Fruit fly (Drosophila melanogaster): ENCODE results near the gene CG32037.

The CG32037 gene

dm6 chr3L:9476829-9477228 lies 15.2 kb downstream of the CG32037 start, which contains the start of the genes Uch-L5 and Jarid2:
Gene Uch-L5, minus strand, starts transcription at chr3L:9476965.
Gene Jarid2, plus strand, starts transcription at chr3L:9477038.
- no peak for TF ChIP-seq insv (optimal IDR thresholded peaks at IDR 0.05)
- no peak for TF ChIP-seq ttk (optimal IDR thresholded peaks at IDR 0.05)
- no peak for TF ChIP-seq Myc (optimal IDR thresholded peaks at IDR 0.05)
- TF ChIP-seq Sin3A (optimal IDR thresholded peaks at IDR 0.05) = no peak
- no peak for TF ChIP-seq h (optimal IDR thresholded peaks at IDR 0.05)
- TF ChIP-seq psq (optimal IDR thresholded peaks at IDR 0.05) = no peak

dm6 chr3L:9471151-9471903 lies 20.7 kb downstream of the CG32037 start:
- TF ChIP-seq insv (optimal IDR thresholded peaks at IDR 0.05) = no peak
- no peak for TF ChIP-seq Myc (optimal IDR thresholded peaks at IDR 0.05)
- no peak for TF ChIP-seq h (optimal IDR thresholded peaks at IDR 0.05)
- TF ChIP-seq Sin3A (optimal IDR thresholded peaks at IDR 0.05) = no peak
- no peak for TF ChIP-seq ttk (optimal IDR thresholded peaks at IDR 0.05)
- TF ChIP-seq psq (optimal IDR thresholded peaks at IDR 0.05) = no peak

- TF ChIP-seq insv (optimal IDR thresholded peaks at IDR 0.05) (no peak), ttk (optimal IDR thresholded peaks at IDR 0.05) (no peak), Myc (optimal IDR thresholded peaks at IDR 0.05) (no peak), psq (optimal IDR thresholded peaks at IDR 0.05) (no peak), h (optimal IDR thresholded peaks at IDR 0.05) (no peak), Sin3A (optimal IDR thresholded peaks at IDR 0.05) (no peak)
Observed at dm6 chr3L:9469079-9469478, 22.9 kb downstream of the CG32037 start.

dm6 chr3L:9468261-9468890 lies 23.6 kb downstream of the CG32037 start:
- TF ChIP-seq h (optimal IDR thresholded peaks at IDR 0.05) = no peak
- no peak for TF ChIP-seq Myc (optimal IDR thresholded peaks at IDR 0.05)
- TF ChIP-seq Sin3A (optimal IDR thresholded peaks at IDR 0.05) = no peak
- TF ChIP-seq psq (optimal IDR thresholded peaks at IDR 0.05) = no peak
- TF ChIP-seq ttk (optimal IDR thresholded peaks at IDR 0.05) = no peak
- no peak for TF ChIP-seq insv (optimal IDR thresholded peaks at IDR 0.05)

dm6 chr3L:9467763-9468206 lies 24.2 kb downstream of the CG32037 start:
- TF ChIP-seq Sin3A (optimal IDR thresholded peaks at IDR 0.05) (no peak), Myc (optimal IDR thresholded peaks at IDR 0.05) (no peak), ttk (optimal IDR thresholded peaks at IDR 0.05) (no peak), psq (optimal IDR thresholded peaks at IDR 0.05) (no peak), insv (optimal IDR thresholded peaks at IDR 0.05) (no peak), h (optimal IDR thresholded peaks at IDR 0.05) (no peak)

dm6 chr3L:9467267-9467666 lies 24.7 kb downstream of the CG32037 start:
- no peak for TF ChIP-seq Sin3A (optimal IDR thresholded peaks at IDR 0.05)
- TF ChIP-seq Myc (optimal IDR thresholded peaks at IDR 0.05) = no peak
- no peak for TF ChIP-seq psq (optimal IDR thresholded peaks at IDR 0.05)
- TF ChIP-seq h (optimal IDR thresholded peaks at IDR 0.05) = no peak
- no peak for TF ChIP-seq insv (optimal IDR thresholded peaks at IDR 0.05)
- TF ChIP-seq ttk (optimal IDR thresholded peaks at IDR 0.05) = no peak

dm6 chr3L:9466595-9466994 lies 25.4 kb downstream of the CG32037 start:
- TF ChIP-seq h (optimal IDR thresholded peaks at IDR 0.05) (no peak), Myc (optimal IDR thresholded peaks at IDR 0.05) (no peak), psq (optimal IDR thresholded peaks at IDR 0.05) (no peak), ttk (optimal IDR thresholded peaks at IDR 0.05) (no peak), insv (optimal IDR thresholded peaks at IDR 0.05) (no peak), Sin3A (optimal IDR thresholded peaks at IDR 0.05) (no peak)

dm6 chr3L:9465652-9466244 lies 26.3 kb downstream of the CG32037 start:
- TF ChIP-seq h (optimal IDR thresholded peaks at IDR 0.05) (no peak), Myc (optimal IDR thresholded peaks at IDR 0.05) (no peak), psq (optimal IDR thresholded peaks at IDR 0.05) (no peak), Sin3A (optimal IDR thresholded peaks at IDR 0.05) (no peak), ttk (optimal IDR thresholded peaks at IDR 0.05) (no peak), insv (optimal IDR thresholded peaks at IDR 0.05) (no peak)

dm6 chr3L:9462794-9463193 lies 29.2 kb downstream of the CG32037 start:
- TF ChIP-seq ttk (optimal IDR thresholded peaks at IDR 0.05) (no peak), h (optimal IDR thresholded peaks at IDR 0.05) (no peak), psq (optimal IDR thresholded peaks at IDR 0.05) (no peak), Myc (optimal IDR thresholded peaks at IDR 0.05) (no peak), Sin3A (optimal IDR thresholded peaks at IDR 0.05) (no peak), insv (optimal IDR thresholded peaks at IDR 0.05) (no peak)

- TF ChIP-seq insv (optimal IDR thresholded peaks at IDR 0.05) (no peak), psq (optimal IDR thresholded peaks at IDR 0.05) (no peak), ttk (optimal IDR thresholded peaks at IDR 0.05) (no peak), Myc (optimal IDR thresholded peaks at IDR 0.05) (no peak), h (optimal IDR thresholded peaks at IDR 0.05) (no peak), Sin3A (optimal IDR thresholded peaks at IDR 0.05) (no peak)
Observed at dm6 chr3L:9462247-9462769, 29.7 kb downstream of the CG32037 start.

- TF ChIP-seq h (optimal IDR thresholded peaks at IDR 0.05) (no peak), insv (optimal IDR thresholded peaks at IDR 0.05) (no peak), Sin3A (optimal IDR thresholded peaks at IDR 0.05) (no peak), Myc (optimal IDR thresholded peaks at IDR 0.05) (no peak), ttk (optimal IDR thresholded peaks at IDR 0.05) (no peak), psq (optimal IDR thresholded peaks at IDR 0.05) (no peak)
Observed at dm6 chr3L:9461670-9462246, 30.3 kb downstream of the CG32037 start.
